Worm (Caenorhabditis elegans) whole organism, L4/young adult: ENCODE measurements around the gene zyg-12.

Source experiments
- W03F9.2 ChIP-seq: fragments of 150-350 bp; optimal IDR thresholded peaks from 2 replicates; lab custom pipeline; 2014; ENCODE audit warnings: missing biosample characterization, missing genetic modification characterization
- dao-5 ChIP-seq: sonication (generic microtip); optimal IDR thresholded peaks from 2 replicates; lab custom pipeline; 2016; ENCODE audit warnings: missing genotype, missing genetic modification characterization, moderate library complexity, missing compliant biosample characterization
- him-1 ChIP-seq: sonication (generic microtip); optimal IDR thresholded peaks from 2 replicates; lab custom pipeline; 2016; ENCODE audit warnings: missing genotype, missing genetic modification reagents, missing genetic modification characterization, missing compliant biosample characterization

DNA sequence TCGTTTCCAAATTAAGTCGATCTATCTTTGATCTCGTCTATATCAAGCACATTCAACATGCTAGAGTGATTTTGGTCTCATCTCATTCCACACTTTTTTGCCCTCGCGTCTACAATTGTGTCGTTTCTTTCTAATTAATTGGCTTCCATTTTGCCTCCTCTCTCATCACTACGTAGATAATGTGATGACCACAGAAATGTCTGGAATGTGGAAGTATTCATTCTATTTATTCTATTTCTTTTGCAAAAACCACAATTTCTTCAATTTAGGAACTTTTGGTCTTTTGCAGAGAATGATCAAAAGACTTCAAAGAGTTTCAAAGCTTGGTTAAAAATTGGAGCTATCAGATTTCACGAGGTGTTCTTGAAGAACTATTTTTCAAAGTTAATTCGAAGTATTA, 34.1 kb upstream of the zyg-12 start:
- TF ChIP-seq W03F9.2 (tag; lab: Kevin White, UChicago) (no peak), him-1 (no peak), dao-5 (tag; lab: Kevin White, UChicago) (no peak)
